Fruit fly (Drosophila melanogaster): ENCODE data around the gene CG12099.

CG12099 gene

dm6 chr3L:1549634-1550071 is 8.6 kb downstream of the CG12099 start (continued):
- TF ChIP-seq CG15514 (GFP tag; optimal IDR thresholded peaks at IDR 0.05) (peak; percentile 97), cas (GFP tag; IDR thresholded peaks at IDR 0.05) (no peak), CG2120 (GFP tag; optimal IDR thresholded peaks at IDR 0.05) (no peak), Hey (tag; optimal IDR thresholded peaks at IDR 0.05) (no peak), Pdp1 (GFP tag; optimal IDR thresholded peaks at IDR 0.05) (peak in 1 of 2 experiments; percentile 4), gsb-n (tag; optimal IDR thresholded peaks at IDR 0.05) (no peak), disco-r (GFP tag; optimal IDR thresholded peaks at IDR 0.05) (no peak), CG15073 (GFP tag; optimal IDR thresholded peaks at IDR 0.05) (no peak), exex (tag; optimal IDR thresholded peaks at IDR 0.05) (no peak), CG14441 (GFP tag; IDR thresholded peaks at IDR 0.05) (no peak), tgo (GFP tag; IDR thresholded peaks at IDR 0.05) (no peak), vvl (GFP tag; IDR thresholded peaks at IDR 0.05) (no peak), ewg (GFP tag; optimal IDR thresholded peaks at IDR 0.05) (no peak), CG8388 (GFP tag; optimal IDR thresholded peaks at IDR 0.05) (no peak), Six4 (GFP tag; optimal IDR thresholded peaks at IDR 0.05) (no peak), pum (GFP tag; optimal IDR thresholded peaks at IDR 0.05) (no peak), Mrtf (GFP tag; IDR thresholded peaks at IDR 0.05) (no peak), CG34376 (GFP tag; optimal IDR thresholded peaks at IDR 0.05) (no peak), crol (GFP tag; IDR thresholded peaks at IDR 0.05) (peak; percentile 84), ken (GFP tag; IDR thresholded peaks at IDR 0.05) (no peak), CG6765 (GFP tag; optimal IDR thresholded peaks at IDR 0.05) (no peak), Oli (tag; optimal IDR thresholded peaks at IDR 0.05) (no peak), Taf1 (GFP tag; IDR thresholded peaks at IDR 0.05) (no peak), CG14014 (GFP tag; IDR thresholded peaks at IDR 0.05) (no peak), CG10431 (GFP tag; optimal IDR thresholded peaks at IDR 0.05) (no peak), h (optimal IDR thresholded peaks at IDR 0.05) (no peak), sc (optimal IDR thresholded peaks at IDR 0.05) (no peak), sc (GFP tag; optimal IDR thresholded peaks at IDR 0.05) (no peak), Lim3 (GFP tag; IDR thresholded peaks at IDR 0.05) (no peak), Drgx (GFP tag; IDR thresholded peaks at IDR 0.05) (no peak), CG7745 (tag; optimal IDR thresholded peaks at IDR 0.05) (no peak), CG9437 (GFP tag; optimal IDR thresholded peaks at IDR 0.05) (peak; percentile 83), mld (GFP tag; IDR thresholded peaks at IDR 0.05; ENCODE audit: partially characterized antibody) (0 out of 3 replicates have a peak, but pooled peaks have one; percentile 35), CG5180 (GFP tag; optimal IDR thresholded peaks at IDR 0.05) (no peak), fd3F (GFP tag; optimal IDR thresholded peaks at IDR 0.05) (no peak), CG9817 (tag; optimal IDR thresholded peaks at IDR 0.05) (no peak)

- TF ChIP-seq corto (GFP tag; optimal IDR thresholded peaks at IDR 0.05) (no peak), ttk (GFP tag; IDR thresholded peaks at IDR 0.05) (no peak), ci (GFP tag; IDR thresholded peaks at IDR 0.05) (peak; percentile 47; the same call in 2 of the 3 replicates), CG6654 (GFP tag; optimal IDR thresholded peaks at IDR 0.05) (no peak), CG2116 (GFP tag; optimal IDR thresholded peaks at IDR 0.05) (no peak), CG2678 (tag; optimal IDR thresholded peaks at IDR 0.05) (peak; percentile 37), CG12659 (GFP tag; optimal IDR thresholded peaks at IDR 0.05) (peak; percentile 27), CG3847 (GFP tag; IDR thresholded peaks at IDR 0.05) (no peak), abd-A (tag; optimal IDR thresholded peaks at IDR 0.05) (no peak), Dfd (GFP tag; optimal IDR thresholded peaks at IDR 0.05) (no peak), MTF-1 (GFP tag; optimal IDR thresholded peaks at IDR 0.05; ENCODE audit: borderline replicate concordance) (no peak), Meics (GFP tag; optimal IDR thresholded peaks at IDR 0.05) (peak; percentile 41), slbo (GFP tag; IDR thresholded peaks at IDR 0.05) (peak; percentile 42; the same call in 1 of the 2 replicates), gem (tag; optimal IDR thresholded peaks at IDR 0.05) (peak; percentile 46), sim (GFP tag; IDR thresholded peaks at IDR 0.05) (no peak), CG13775 (GFP tag; optimal IDR thresholded peaks at IDR 0.05) (peak; percentile 42), CG3995 (GFP tag; optimal IDR thresholded peaks at IDR 0.05) (no peak), dimm (GFP tag; IDR thresholded peaks at IDR 0.05) (no peak)
These were observed 9.1 kb downstream of the CG12099 start for dm6 chr3L:1549148-1549547.
